Fruit fly (Drosophila melanogaster) whole organism, wandering third instar larva: ENCODE data around the gene Ugt35B1.

ENCODE experiments used
- Abd-B ChIP-seq: fragments of >200 bp; optimal IDR thresholded peaks from 2 replicates; lab custom pipeline; 2017; ENCODE audit warnings: missing biosample characterization, missing genetic modification characterization
- CrebA ChIP-seq: fragments of 200-800 bp; sonication (Bioruptor generic); optimal IDR thresholded peaks from 2 replicates; lab custom pipeline; 2016; ENCODE audit warnings: missing biosample characterization, mild to moderate bottlenecking, missing genetic modification characterization, borderline replicate concordance
- Dfd ChIP-seq: fragments of >200 bp; optimal IDR thresholded peaks from 2 replicates; lab custom pipeline; 2017; ENCODE audit warnings: missing biosample characterization, missing genetic modification characterization
- GATAd ChIP-seq: sonication (Bioruptor generic); optimal IDR thresholded peaks from 2 replicates; lab custom pipeline; 2016; ENCODE audit warnings: missing biosample characterization, missing genetic modification characterization
- Hr78 ChIP-seq: fragments of >200 bp; optimal IDR thresholded peaks from 2 replicates; lab custom pipeline; 2017; ENCODE audit warnings: missing biosample characterization, missing genetic modification characterization
- Hr83 ChIP-seq: fragments of 200-300 bp; sonication (Bioruptor generic); optimal IDR thresholded peaks from 2 replicates; lab custom pipeline; 2016; ENCODE audit warnings: missing biosample characterization, mild to moderate bottlenecking, missing genetic modification characterization, moderate library complexity; ENCODE audit not compliant: poor library complexity, severe bottlenecking
- OdsH ChIP-seq: fragments of 200-800 bp; sonication (Bioruptor generic); optimal IDR thresholded peaks from 2 replicates; lab custom pipeline; 2016; ENCODE audit warnings: missing biosample characterization, mild to moderate bottlenecking, missing genetic modification characterization
- br ChIP-seq: fragments of 200-800 bp; sonication (Bioruptor generic); optimal IDR thresholded peaks from 2 replicates; lab custom pipeline; 2016; ENCODE audit warnings: missing biosample characterization, missing genetic modification characterization
- h ChIP-seq: fragments of 200-800 bp; sonication (Bioruptor generic); optimal IDR thresholded peaks from 3 replicates; lab custom pipeline; 2016; ENCODE audit warnings: missing biosample characterization, mild to moderate bottlenecking, missing genetic modification characterization
- jim ChIP-seq: fragments of 175-275, 200-325 bp; sonication (Bioruptor generic); optimal IDR thresholded peaks from 2 replicates; lab custom pipeline; 2016; ENCODE audit warnings: missing biosample characterization, mild to moderate bottlenecking, missing genetic modification characterization
- psq ChIP-seq: fragments of 200-800 bp; sonication (Bioruptor generic); optimal IDR thresholded peaks from 3 replicates; lab custom pipeline; 2017; ENCODE audit warnings: missing biosample characterization, mild to moderate bottlenecking, missing genetic modification characterization, moderate library complexity
- rgr ChIP-seq: fragments of 200-800 bp; sonication (Bioruptor generic); optimal IDR thresholded peaks from 3 replicates; lab custom pipeline; 2016; ENCODE audit warnings: missing biosample characterization, mild to moderate bottlenecking, missing genetic modification characterization
- usp ChIP-seq: fragments of >200 bp; optimal IDR thresholded peaks from 2 replicates; lab custom pipeline; 2017; ENCODE audit warnings: missing biosample characterization, missing genetic modification characterization
- woc ChIP-seq: sonication (Bioruptor generic); optimal IDR thresholded peaks from 2 replicates; lab custom pipeline; 2016; ENCODE audit warnings: missing biosample characterization, mild to moderate bottlenecking, missing genetic modification characterization

DNA sequence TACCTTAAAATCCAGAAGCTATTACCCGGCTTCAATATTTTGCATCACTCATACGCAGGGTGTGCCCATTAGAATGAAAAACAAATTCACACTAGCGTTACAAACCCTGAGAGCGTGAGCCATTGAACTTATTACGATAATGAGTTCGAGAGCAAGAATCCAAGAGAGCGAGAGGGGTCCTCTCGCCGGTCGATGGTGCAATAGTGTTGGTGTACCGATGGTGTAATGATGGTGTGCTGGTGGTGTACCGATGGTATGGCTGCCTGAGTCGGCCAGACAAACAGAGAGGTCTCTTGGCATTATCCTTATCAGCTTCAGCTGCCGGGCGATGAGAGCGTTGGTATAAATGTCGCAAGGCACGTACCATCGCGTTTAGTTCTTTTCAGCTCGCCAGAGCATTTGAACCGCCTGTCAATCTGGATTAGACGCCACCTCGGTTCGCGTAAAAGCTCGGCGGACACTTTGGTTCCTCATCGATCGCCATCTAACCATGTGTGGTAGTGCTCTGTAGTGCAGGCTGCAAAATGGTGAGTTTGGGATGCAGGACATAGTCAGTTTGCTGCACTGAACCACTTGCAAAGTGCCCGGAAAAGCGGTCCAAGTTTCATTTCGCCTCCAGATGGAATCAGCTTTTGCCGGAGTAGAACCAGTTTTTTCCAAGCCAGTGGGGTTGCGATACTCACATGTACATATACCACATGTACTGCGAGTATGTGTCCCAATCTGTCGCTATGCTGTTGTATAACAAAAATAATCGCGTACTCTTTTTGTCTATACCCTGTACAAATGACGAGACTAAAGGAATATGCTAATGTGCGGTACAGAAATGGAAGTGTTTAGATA lies 30.2 kb upstream of the Ugt35B1 start:
- TF ChIP-seq usp (GFP tag; lab: Kevin White, UChicago) (no peak), rgr (no peak), br (GFP tag; lab: Kevin White, UChicago) (no peak), jim (GFP tag; lab: Kevin White, UChicago) (no peak), h (GFP tag; lab: Kevin White, UChicago) (no peak), Hr78 (no peak), Dfd (no peak), GATAd (GFP tag; lab: Kevin White, UChicago) (no peak), CrebA (no peak), psq (GFP tag; lab: Kevin White, UChicago) (no peak), OdsH (GFP tag; lab: Kevin White, UChicago) (no peak), Hr83 (GFP tag; lab: Kevin White, UChicago) (peak; percentile 21), Abd-B (GFP tag; lab: Kevin White, UChicago) (no peak), woc (GFP tag; lab: Kevin White, UChicago) (no peak)
